Fruit fly (Drosophila melanogaster) whole organism, embryonic: ENCODE data around the gene mthl1.

Experiments used
- Abd-B ChIP-seq: fragments of 200-800 bp; sonication (Bioruptor generic); optimal IDR thresholded peaks from 2 replicates; lab custom pipeline; 2018; ENCODE audit warnings: missing biosample characterization, mild to moderate bottlenecking, missing genetic modification characterization, moderate library complexity
- Adf1 ChIP-seq: fragments of 200-800 bp; sonication (Bioruptor generic); IDR thresholded peaks from 2 replicates; pipeline ENCODE4 v1.3.6; 2022; ENCODE audit warnings: missing biosample characterization, missing genetic modification characterization
- Atf3 ChIP-seq: fragments of 200-800 bp; sonication (Bioruptor generic); optimal IDR thresholded peaks from 3 replicates; lab custom pipeline; 2016; ENCODE audit warnings: missing biosample characterization, missing genetic modification characterization
- B-H2 ChIP-seq: fragments of 200-800 bp; sonication (Bioruptor generic); optimal IDR thresholded peaks from 2 replicates; lab custom pipeline; 2018; ENCODE audit warnings: missing biosample characterization, mild to moderate bottlenecking, missing genetic modification characterization
- Blimp-1 ChIP-seq: fragments of 200-800 bp; sonication (Bioruptor generic); optimal IDR thresholded peaks from 3 replicates; lab custom pipeline; 2018; ENCODE audit warnings: missing biosample characterization, missing genetic modification characterization, mild to moderate bottlenecking, moderate library complexity, missing genetic modification reagents
- CG10979 ChIP-seq: fragments of 200-800 bp; sonication (Bioruptor generic); optimal IDR thresholded peaks from 2 replicates; lab custom pipeline; 2018; ENCODE audit warnings: missing biosample characterization, mild to moderate bottlenecking, missing genetic modification characterization, moderate library complexity
- CG11247 ChIP-seq: fragments of 200-800 bp; sonication (Bioruptor generic); IDR thresholded peaks from 2 replicates; pipeline ENCODE4 v1.3.6; 2022; ENCODE audit warnings: missing biosample characterization, missing genetic modification characterization
- CG1233 ChIP-seq: fragments of 200-800 bp; sonication (Bioruptor generic); optimal IDR thresholded peaks from 4 replicates; lab custom pipeline; 2018; ENCODE audit warnings: missing biosample characterization, mild to moderate bottlenecking, missing genetic modification characterization
- CG15479 ChIP-seq: fragments of 200-800 bp; sonication (Bioruptor generic); optimal IDR thresholded peaks from 3 replicates; lab custom pipeline; 2019; ENCODE audit warnings: missing biosample characterization, mild to moderate bottlenecking, missing genetic modification characterization, moderate library complexity
- CG16815 ChIP-seq: fragments of 200-800 bp; sonication (Bioruptor generic); optimal IDR thresholded peaks from 3 replicates; lab custom pipeline; 2017; ENCODE audit warnings: missing biosample characterization, mild to moderate bottlenecking, missing genetic modification characterization
- CG18476 ChIP-seq: fragments of 200-800 bp; sonication (Bioruptor generic); optimal IDR thresholded peaks from 2 replicates; lab custom pipeline; 2016; ENCODE audit warnings: missing biosample characterization, mild to moderate bottlenecking, missing genetic modification characterization
- CG2199 ChIP-seq: fragments of 200-800 bp; sonication (Bioruptor generic); IDR thresholded peaks from 3 replicates; pipeline ENCODE4 v1.3.6; 2022; ENCODE audit warnings: missing biosample characterization, missing genetic modification characterization
- CG2712 ChIP-seq: fragments of 200-800 bp; optimal IDR thresholded peaks from 3 replicates; lab custom pipeline; 2019; ENCODE audit warnings: missing biosample characterization, mild to moderate bottlenecking, missing genetic modification characterization, moderate library complexity
- CG2889 ChIP-seq: fragments of 200-800 bp; sonication (Bioruptor generic); IDR thresholded peaks from 3 replicates; pipeline ENCODE4 v1.3.6; 2022; ENCODE audit warnings: missing biosample characterization, missing genetic modification characterization
- CG3281 ChIP-seq: fragments of 200-800 bp; sonication (Bioruptor generic); optimal IDR thresholded peaks from 3 replicates; lab custom pipeline; 2017; ENCODE audit warnings: missing biosample characterization, mild to moderate bottlenecking, missing genetic modification characterization
- CG4707 ChIP-seq: fragments of 200-800 bp; sonication (Bioruptor generic); optimal IDR thresholded peaks from 2 replicates; lab custom pipeline; 2018; ENCODE audit warnings: missing biosample characterization, mild to moderate bottlenecking, missing genetic modification characterization, moderate library complexity
- CG6791 ChIP-seq: fragments of 200-800 bp; sonication (Bioruptor generic); IDR thresholded peaks from 3 replicates; pipeline ENCODE4 v1.3.6; 2022; ENCODE audit warnings: missing biosample characterization, missing genetic modification characterization; ENCODE audit not compliant: partially characterized antibody
- CG7839 ChIP-seq: fragments of 200-800 bp; sonication (Bioruptor generic); optimal IDR thresholded peaks from 3 replicates; lab custom pipeline; 2018; ENCODE audit warnings: missing biosample characterization, mild to moderate bottlenecking, missing genetic modification characterization, moderate library complexity
- CG7963 ChIP-seq: fragments of 200-800 bp; sonication (Bioruptor generic); IDR thresholded peaks from 3 replicates; pipeline ENCODE4 v1.3.6; 2022; ENCODE audit warnings: missing biosample characterization, missing genetic modification characterization; ENCODE audit not compliant: partially characterized antibody
- CG8281 ChIP-seq: fragments of 200-800 bp; sonication (Bioruptor generic); optimal IDR thresholded peaks from 2 replicates; lab custom pipeline; 2018; ENCODE audit warnings: missing biosample characterization, mild to moderate bottlenecking, missing genetic modification characterization, moderate library complexity
- CG8924 ChIP-seq: fragments of 200-800 bp; optimal IDR thresholded peaks from 3 replicates; lab custom pipeline; 2019; ENCODE audit warnings: missing biosample characterization, mild to moderate bottlenecking, missing genetic modification characterization, moderate library complexity
- CG9932 ChIP-seq: fragments of 200-800 bp; sonication (Bioruptor generic); IDR thresholded peaks from 2 replicates; pipeline ENCODE4 v1.3.6; 2022; ENCODE audit warnings: missing biosample characterization, missing genetic modification characterization
- CTCF ChIP-seq: fragments of 200-800 bp; sonication (Bioruptor generic); optimal IDR thresholded peaks from 2 replicates; lab custom pipeline; 2017; ENCODE audit warnings: missing biosample characterization, mild to moderate bottlenecking, missing genetic modification characterization, moderate library complexity
- CkIIα-i1 ChIP-seq: fragments of 200-800 bp; sonication (Bioruptor generic); IDR thresholded peaks from 2 replicates; pipeline ENCODE4 v1.3.6; 2022; ENCODE audit warnings: missing biosample characterization, missing genetic modification characterization
- Gsc ChIP-seq: fragments of 200-800 bp; sonication (Bioruptor generic); IDR thresholded peaks from 2 replicates; pipeline ENCODE4 v1.3.6; 2022; ENCODE audit warnings: missing biosample characterization, missing genetic modification characterization
- Hand ChIP-seq: fragments of 200-800 bp; sonication (Bioruptor generic); optimal IDR thresholded peaks from 2 replicates; lab custom pipeline; 2017; ENCODE audit warnings: mild to moderate bottlenecking, missing biosample characterization, missing genetic modification reagents, missing genetic modification characterization
- Hey ChIP-seq: fragments of 200-800 bp; sonication (Bioruptor generic); optimal IDR thresholded peaks from 3 replicates; lab custom pipeline; 2018; ENCODE audit warnings: missing biosample characterization, mild to moderate bottlenecking, missing genetic modification characterization
- HmgZ ChIP-seq: fragments of 200-800 bp; sonication (Bioruptor generic); optimal IDR thresholded peaks from 2 replicates; lab custom pipeline; 2018; ENCODE audit warnings: missing biosample characterization, mild to moderate bottlenecking, missing genetic modification characterization
- Hr51 ChIP-seq, 2 experiments: fragments of 200-800 bp; sonication (Bioruptor generic); optimal IDR thresholded peaks; 2 replicates in 1 of 2; 3 replicates in 1 of 2; lab custom pipeline; 2016 to 2018; ENCODE audit warnings: missing biosample characterization in 2 of 2, missing genetic modification characterization in 2 of 2, mild to moderate bottlenecking in 1 of 2, moderate library complexity in 1 of 2
- Meics ChIP-seq: fragments of 200-800 bp; sonication (Bioruptor generic); optimal IDR thresholded peaks from 2 replicates; lab custom pipeline; 2017; ENCODE audit warnings: missing biosample characterization, mild to moderate bottlenecking, missing genetic modification characterization
- Mes4 ChIP-seq: fragments of 200-800 bp; sonication (Bioruptor generic); optimal IDR thresholded peaks from 2 replicates; lab custom pipeline; 2016; ENCODE audit warnings: missing biosample characterization, missing genetic modification characterization
- Vsx1 ChIP-seq: fragments of 200-800 bp; sonication (Bioruptor generic); optimal IDR thresholded peaks from 2 replicates; lab custom pipeline; 2017; ENCODE audit warnings: missing biosample characterization, mild to moderate bottlenecking, missing genetic modification characterization, missing genetic modification reagents
- cato ChIP-seq: fragments of 200-800 bp; sonication (Bioruptor generic); optimal IDR thresholded peaks from 2 replicates; lab custom pipeline; 2016; ENCODE audit warnings: missing biosample characterization, missing genetic modification characterization, borderline replicate concordance
- chm ChIP-seq: fragments of 200-800 bp; sonication (Bioruptor generic); IDR thresholded peaks from 2 replicates; pipeline ENCODE4 v1.3.6; 2022; ENCODE audit warnings: missing biosample characterization, missing genetic modification characterization
- dan ChIP-seq: fragments of 200-800 bp; sonication (Bioruptor generic); IDR thresholded peaks from 2 replicates; pipeline ENCODE4 v1.3.6; 2022; ENCODE audit warnings: missing biosample characterization, missing genetic modification characterization
- dati ChIP-seq: fragments of 200-800 bp; sonication (Bioruptor generic); IDR thresholded peaks from 2 replicates; pipeline ENCODE4 v1.3.6; 2022; ENCODE audit warnings: missing biosample characterization, missing genetic modification characterization
- disco-r ChIP-seq: fragments of 200-800 bp; sonication (Bioruptor generic); optimal IDR thresholded peaks from 2 replicates; lab custom pipeline; 2016; ENCODE audit warnings: missing biosample characterization, missing genetic modification characterization
- dmrt11E ChIP-seq: fragments of 200-800 bp; sonication (Bioruptor generic); optimal IDR thresholded peaks from 3 replicates; lab custom pipeline; 2018; ENCODE audit warnings: missing biosample characterization, mild to moderate bottlenecking, missing genetic modification characterization, moderate library complexity
- ewg ChIP-seq: fragments of 200-800 bp; sonication (Bioruptor generic); optimal IDR thresholded peaks from 3 replicates; lab custom pipeline; 2017; ENCODE audit warnings: mild to moderate bottlenecking, missing biosample characterization, missing genetic modification reagents, missing genetic modification characterization
- fd102C ChIP-seq: fragments of 200-800 bp; sonication (Bioruptor generic); optimal IDR thresholded peaks from 2 replicates; lab custom pipeline; 2018; ENCODE audit warnings: missing biosample characterization, mild to moderate bottlenecking, missing genetic modification characterization, moderate library complexity
- fru ChIP-seq: fragments of >200 bp; optimal IDR thresholded peaks from 2 replicates; lab custom pipeline; 2017
- gfzf ChIP-seq: fragments of 200-800 bp; sonication (Bioruptor generic); optimal IDR thresholded peaks from 2 replicates; lab custom pipeline; 2016; ENCODE audit warnings: missing biosample characterization, mild to moderate bottlenecking, missing genetic modification characterization, moderate library complexity
- gt ChIP-seq: fragments of 200-800 bp; sonication (Bioruptor generic); IDR thresholded peaks from 2 replicates; pipeline ENCODE4 v1.3.6; 2022; ENCODE audit warnings: missing biosample characterization, missing genetic modification characterization
- inv ChIP-seq: fragments of 200-800 bp; sonication (Bioruptor generic); IDR thresholded peaks from 2 replicates; pipeline ENCODE4 v1.3.6; 2022; ENCODE audit warnings: missing biosample characterization, missing genetic modification characterization; ENCODE audit not compliant: partially characterized antibody
- luna ChIP-seq: fragments of 200-800 bp; sonication (Bioruptor generic); optimal IDR thresholded peaks from 2 replicates; lab custom pipeline; 2016; ENCODE audit warnings: missing biosample characterization, missing genetic modification characterization
- nerfin-1 ChIP-seq: fragments of 200-800 bp; sonication (Bioruptor generic); optimal IDR thresholded peaks from 3 replicates; lab custom pipeline; 2019; ENCODE audit warnings: missing biosample characterization, mild to moderate bottlenecking, missing genetic modification characterization, moderate library complexity
- nmo ChIP-seq: fragments of 200-800 bp; sonication (Bioruptor generic); optimal IDR thresholded peaks from 2 replicates; lab custom pipeline; 2018; ENCODE audit warnings: missing biosample characterization, mild to moderate bottlenecking, missing genetic modification characterization, moderate library complexity
- odd ChIP-seq: fragments of 200-800 bp; sonication (Bioruptor generic); optimal IDR thresholded peaks from 2 replicates; lab custom pipeline; 2017; ENCODE audit warnings: missing biosample characterization, mild to moderate bottlenecking, missing genetic modification characterization
- pho ChIP-seq: fragments of 200-800 bp; sonication (Bioruptor generic); optimal IDR thresholded peaks from 2 replicates; lab custom pipeline; 2016; ENCODE audit warnings: missing biosample characterization, missing genetic modification characterization
- tgo ChIP-seq: fragments of 200-800 bp; sonication (Bioruptor generic); IDR thresholded peaks from 3 replicates; pipeline ENCODE4 v1.3.6; 2022; ENCODE audit warnings: missing biosample characterization, missing genetic modification characterization
- vnd ChIP-seq: fragments of 200-800 bp; sonication (Bioruptor generic); IDR thresholded peaks from 3 replicates; pipeline ENCODE4 v1.3.6; 2022; ENCODE audit warnings: missing biosample characterization, missing genetic modification characterization; ENCODE audit not compliant: partially characterized antibody

Gene mthl1

DNA sequence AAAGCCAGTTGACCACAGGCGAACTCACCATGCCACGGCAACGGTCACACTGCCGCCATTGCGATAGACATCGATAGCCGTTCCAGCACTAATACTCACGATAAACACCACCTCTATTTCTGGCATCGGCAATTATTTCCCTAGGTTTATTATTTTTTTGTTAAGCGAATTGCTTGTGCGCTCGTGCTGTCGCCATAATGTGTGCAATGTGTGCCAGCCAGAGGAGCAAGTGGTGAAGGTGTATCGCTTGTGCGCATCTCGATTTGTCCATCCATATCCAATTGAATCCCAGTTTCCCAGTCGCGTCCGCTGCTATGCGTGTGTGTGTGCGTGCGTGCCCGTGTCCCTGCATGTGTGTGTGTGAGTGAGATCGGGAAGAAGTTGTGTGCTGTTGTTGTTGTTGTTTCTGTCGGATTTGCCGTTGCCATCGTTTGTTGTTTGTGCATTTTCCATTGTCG lies 30.1 kb upstream of the mthl1 start, which contains the start of gene mbt (continued):
- TF ChIP-seq vnd (GFP tag; lab: Robert Waterston, UW) = peak; percentile 82
- peak; percentile 93 for TF ChIP-seq CG6791 (GFP tag; lab: Robert Waterston, UW)
- TF ChIP-seq CG9932 (GFP tag; lab: Robert Waterston, UW) = peak; percentile 35; the same call in 1 of the 2 replicates
- no peak for TF ChIP-seq CG4707 (GFP tag; lab: Kevin White, UChicago)
- no peak for TF ChIP-seq luna
- no peak for TF ChIP-seq disco-r (GFP tag; lab: Kevin White, UChicago)
- TF ChIP-seq inv (GFP tag; lab: Robert Waterston, UW) = peak; percentile 89
- TF ChIP-seq CG1233 (GFP tag; lab: Kevin White, UChicago) = no peak
- TF ChIP-seq dan (GFP tag; lab: Robert Waterston, UW) = no peak
- TF ChIP-seq CG11247 (GFP tag; lab: Robert Waterston, UW) = no peak
- TF ChIP-seq Blimp-1 (GFP tag; lab: Kevin White, UChicago) = no peak
- peak; percentile 14 for TF ChIP-seq pho (GFP tag; lab: Kevin White, UChicago)
- TF ChIP-seq chm (GFP tag; lab: Robert Waterston, UW) = no peak
- TF ChIP-seq Hey (tag; lab: Kevin White, UChicago) = no peak
- no peak for TF ChIP-seq Atf3 (GFP tag; lab: Kevin White, UChicago)
- no peak for TF ChIP-seq Hr51 (GFP tag; optimal IDR thresholded peaks at IDR 0.05; lab: Kevin White, UChicago)
- TF ChIP-seq Gsc (GFP tag; lab: Robert Waterston, UW) = no peak
- no peak for TF ChIP-seq CkIIα-i1 (GFP tag; lab: Robert Waterston, UW)
- TF ChIP-seq Mes4 (GFP tag; lab: Kevin White, UChicago) = no peak
- peak; percentile 86 for TF ChIP-seq CG7963 (GFP tag; lab: Robert Waterston, UW)
- no peak for TF ChIP-seq CG3281 (GFP tag; lab: Kevin White, UChicago)
- TF ChIP-seq CG2199 (GFP tag; lab: Robert Waterston, UW) = no peak
- TF ChIP-seq fd102C (GFP tag; lab: Kevin White, UChicago) = no peak
- no peak for TF ChIP-seq CG18476 (GFP tag; lab: Kevin White, UChicago)
- peak; percentile 26 for TF ChIP-seq B-H2 (GFP tag; lab: Kevin White, UChicago)
- no peak for TF ChIP-seq CG16815
- peak; percentile 60 for TF ChIP-seq nmo (GFP tag; lab: Kevin White, UChicago)
- no peak for TF ChIP-seq ewg
- no peak for TF ChIP-seq Hand (GFP tag; lab: Kevin White, UChicago)
- no peak for TF ChIP-seq Meics (GFP tag; lab: Kevin White, UChicago)
- peak; percentile 15 for TF ChIP-seq CG2712
- TF ChIP-seq nerfin-1 (tag; lab: Kevin White, UChicago) = peak; percentile 59
- TF ChIP-seq CG8924 = peak; percentile 61
- no peak for TF ChIP-seq CG7839 (tag; lab: Kevin White, UChicago)
- no peak for TF ChIP-seq tgo
- TF ChIP-seq Adf1 (GFP tag; lab: Robert Waterston, UW) = peak; percentile 43; the same call in 1 of the 2 replicates
- no peak for TF ChIP-seq cato (GFP tag; lab: Kevin White, UChicago)
- peak; percentile 50 for TF ChIP-seq CG15479
- peak; percentile 60 for TF ChIP-seq gfzf
- no peak for TF ChIP-seq dati (GFP tag; lab: Robert Waterston, UW)
- peak; percentile 22 for TF ChIP-seq CTCF (GFP tag; lab: Kevin White, UChicago)
- TF ChIP-seq gt (GFP tag; lab: Robert Waterston, UW) = no peak
- TF ChIP-seq odd (GFP tag; lab: Kevin White, UChicago) = no peak
- no peak for TF ChIP-seq Abd-B (GFP tag; lab: Kevin White, UChicago)
- no peak for TF ChIP-seq CG10979
- TF ChIP-seq dmrt11E (tag; lab: Kevin White, UChicago) = no peak
- no peak for TF ChIP-seq Vsx1 (GFP tag; lab: Kevin White, UChicago)
- TF ChIP-seq CG2889 (GFP tag; lab: Robert Waterston, UW) = no peak
- no peak for TF ChIP-seq fru (lab: Kevin White, UChicago)
- TF ChIP-seq CG8281 (tag; lab: Kevin White, UChicago) = no peak
- peak; percentile 51 for TF ChIP-seq HmgZ (tag; lab: Kevin White, UChicago)
